Fruit fly (Drosophila melanogaster) whole organism, embryonic: ENCODE measurements around the gene CG5506.
A peak's percentile ranks its signal among the peaks of the same experiment; 100 is the strongest.

ENCODE experiments used
- ATbp ChIP-seq: fragments of 200-800 bp; sonication (Bioruptor generic); optimal IDR thresholded peaks from 2 replicates; lab custom pipeline; 2017; ENCODE audit warnings: missing biosample characterization, mild to moderate bottlenecking, missing genetic modification characterization, missing genetic modification reagents
- Atf3 ChIP-seq: fragments of 200-800 bp; sonication (Bioruptor generic); optimal IDR thresholded peaks from 3 replicates; lab custom pipeline; 2016; ENCODE audit warnings: missing biosample characterization, missing genetic modification characterization
- CG10267 ChIP-seq: fragments of 200-800 bp; sonication (Bioruptor generic); optimal IDR thresholded peaks from 2 replicates; lab custom pipeline; 2018; ENCODE audit warnings: missing biosample characterization, mild to moderate bottlenecking, missing genetic modification characterization, moderate library complexity
- CG10321 ChIP-seq: fragments of 200-800 bp; sonication (Bioruptor generic); IDR thresholded peaks from 2 replicates; pipeline ENCODE4 v1.3.6; 2022; ENCODE audit warnings: missing biosample characterization, missing genetic modification characterization
- CG11695 ChIP-seq: fragments of 200-800 bp; sonication (Bioruptor generic); IDR thresholded peaks from 3 replicates; pipeline ENCODE4 v1.3.6; 2022; ENCODE audit warnings: missing biosample characterization, missing genetic modification characterization
- CG12155 ChIP-seq: fragments of 200-800 bp; sonication (Bioruptor generic); optimal IDR thresholded peaks from 3 replicates; lab custom pipeline; 2016; ENCODE audit warnings: missing biosample characterization, missing genetic modification characterization
- CG13287 ChIP-seq: fragments of 200-800 bp; sonication (Bioruptor generic); IDR thresholded peaks from 2 replicates; pipeline ENCODE4 v1.3.6; 2022; ENCODE audit warnings: missing biosample characterization, missing genetic modification characterization; ENCODE audit not compliant: partially characterized antibody
- CG13296 ChIP-seq: fragments of 200-800 bp; sonication (Bioruptor generic); optimal IDR thresholded peaks from 3 replicates; lab custom pipeline; 2018; ENCODE audit warnings: missing biosample characterization, mild to moderate bottlenecking, missing genetic modification characterization
- CG14014 ChIP-seq: fragments of 200-800 bp; sonication (Bioruptor generic); IDR thresholded peaks from 2 replicates; pipeline ENCODE4 v1.3.6; 2022; ENCODE audit warnings: missing biosample characterization, missing genetic modification characterization
- CG15479 ChIP-seq: fragments of 200-800 bp; sonication (Bioruptor generic); optimal IDR thresholded peaks from 3 replicates; lab custom pipeline; 2019; ENCODE audit warnings: missing biosample characterization, mild to moderate bottlenecking, missing genetic modification characterization, moderate library complexity
- CG15696 ChIP-seq: fragments of 200-800 bp; sonication (Bioruptor generic); optimal IDR thresholded peaks from 2 replicates; lab custom pipeline; 2019; ENCODE audit warnings: missing biosample characterization, mild to moderate bottlenecking, missing genetic modification characterization, moderate library complexity
- CG1603 ChIP-seq: fragments of 200-800 bp; sonication (Bioruptor generic); optimal IDR thresholded peaks from 2 replicates; lab custom pipeline; 2019; ENCODE audit warnings: missing biosample characterization, mild to moderate bottlenecking, missing genetic modification characterization, moderate library complexity
- CG17361 ChIP-seq: fragments of 200-800 bp; sonication (Bioruptor generic); IDR thresholded peaks from 3 replicates; pipeline ENCODE4 v1.3.6; 2022; ENCODE audit warnings: missing biosample characterization, missing genetic modification characterization
- CG1832 ChIP-seq: fragments of 200-800 bp; sonication (Bioruptor generic); optimal IDR thresholded peaks from 2 replicates; lab custom pipeline; 2017; ENCODE audit warnings: missing biosample characterization, mild to moderate bottlenecking, missing genetic modification characterization, inconsistent platforms
- CG30403 ChIP-seq: fragments of 200-800 bp; sonication (Bioruptor generic); optimal IDR thresholded peaks from 3 replicates; lab custom pipeline; 2016; ENCODE audit warnings: missing biosample characterization, missing genetic modification characterization
- CG3065 ChIP-seq: fragments of 200-800 bp; sonication (Bioruptor generic); optimal IDR thresholded peaks from 2 replicates; lab custom pipeline; 2016; ENCODE audit warnings: missing biosample characterization, missing genetic modification characterization
- CG3281 ChIP-seq: fragments of 200-800 bp; sonication (Bioruptor generic); optimal IDR thresholded peaks from 3 replicates; lab custom pipeline; 2017; ENCODE audit warnings: missing biosample characterization, mild to moderate bottlenecking, missing genetic modification characterization
- CG4617 ChIP-seq: fragments of 200-800 bp; sonication (Bioruptor generic); optimal IDR thresholded peaks from 3 replicates; lab custom pipeline; 2016; ENCODE audit warnings: missing biosample characterization, missing genetic modification characterization, borderline replicate concordance
- CG4854 ChIP-seq: fragments of 200-800 bp; sonication (Bioruptor generic); optimal IDR thresholded peaks from 2 replicates; lab custom pipeline; 2016; ENCODE audit warnings: missing biosample characterization, missing genetic modification characterization, inconsistent platforms
- CG5245 ChIP-seq: fragments of 200-800 bp; sonication (Bioruptor generic); optimal IDR thresholded peaks from 3 replicates; lab custom pipeline; 2016; ENCODE audit warnings: missing biosample characterization, missing genetic modification characterization
- CG5953 ChIP-seq: fragments of 200-800 bp; sonication (Bioruptor generic); IDR thresholded peaks from 2 replicates; pipeline ENCODE4 v1.3.6; 2022; ENCODE audit warnings: missing biosample characterization, missing genetic modification characterization
- CG7745 ChIP-seq: fragments of 200-800 bp; sonication (Bioruptor generic); optimal IDR thresholded peaks from 2 replicates; lab custom pipeline; 2018; ENCODE audit warnings: missing biosample characterization, mild to moderate bottlenecking, missing genetic modification characterization, moderate library complexity
- Drgx ChIP-seq: fragments of 200-800 bp; sonication (Bioruptor generic); IDR thresholded peaks from 2 replicates; pipeline ENCODE4 v1.3.6; 2022; ENCODE audit warnings: missing biosample characterization, missing genetic modification characterization
- E2f1 ChIP-seq: fragments of 200-800 bp; sonication (Bioruptor generic); IDR thresholded peaks from 2 replicates; pipeline ENCODE4 v1.3.6; 2022; ENCODE audit warnings: missing biosample characterization, missing genetic modification characterization
- ERR ChIP-seq: fragments of 200-800 bp; sonication (Bioruptor generic); optimal IDR thresholded peaks from 2 replicates; lab custom pipeline; 2016; ENCODE audit warnings: missing biosample characterization, missing genetic modification characterization
- Ets65A ChIP-seq: fragments of 200-800 bp; sonication (Bioruptor generic); peaks from one replicate; lab custom pipeline; 2016; ENCODE audit warnings: missing biosample characterization, missing genetic modification characterization
- H15 ChIP-seq: fragments of 200-800 bp; sonication (Bioruptor generic); IDR thresholded peaks from 3 replicates; pipeline ENCODE4 v1.3.6; 2022; ENCODE audit warnings: missing biosample characterization, missing genetic modification characterization
- Hmx ChIP-seq: fragments of 200-800 bp; sonication (Bioruptor generic); optimal IDR thresholded peaks from 2 replicates; lab custom pipeline; 2016; ENCODE audit warnings: missing biosample characterization, missing genetic modification characterization
- Kr ChIP-seq: fragments of 200-800 bp; sonication (Bioruptor generic); optimal IDR thresholded peaks from 2 replicates; lab custom pipeline; 2017; ENCODE audit warnings: missing biosample characterization, mild to moderate bottlenecking, missing genetic modification characterization
- Rfx ChIP-seq: fragments of 200-800 bp; sonication (Bioruptor generic); IDR thresholded peaks from 2 replicates; pipeline ENCODE4 v1.3.6; 2022; ENCODE audit warnings: missing biosample characterization, missing genetic modification characterization
- Tbp ChIP-seq: fragments of >200 bp; optimal IDR thresholded peaks from 2 replicates; lab custom pipeline; 2018; ENCODE audit warnings: missing biosample characterization, missing genetic modification characterization
- Trl ChIP-seq, 3 experiments: fragments of >200 bp in 2 of 3; fragments of 200-800 bp in 1 of 3; sonication (Bioruptor generic) in 1 of 3; optimal IDR thresholded peaks; 2 replicates in 1 of 3; 3 replicates in 2 of 3; lab custom pipeline; 2016 to 2017; ENCODE audit warnings: missing biosample characterization in 1 of 3, missing genetic modification characterization in 1 of 3
- YL-1 ChIP-seq: fragments of 200-800 bp; sonication (Bioruptor generic); optimal IDR thresholded peaks from 3 replicates; lab custom pipeline; 2017; ENCODE audit warnings: missing biosample characterization, mild to moderate bottlenecking, missing genetic modification characterization
- ara ChIP-seq: fragments of 200-800 bp; sonication (Bioruptor generic); IDR thresholded peaks from 2 replicates; pipeline ENCODE4 v1.3.6; 2022; ENCODE audit warnings: missing biosample characterization, missing genetic modification characterization
- ase ChIP-seq: fragments of 200-800 bp; sonication (Bioruptor generic); IDR thresholded peaks from 3 replicates; pipeline ENCODE4 v1.3.6; 2022; ENCODE audit warnings: missing biosample characterization, missing genetic modification characterization
- bowl ChIP-seq: fragments of 200-800 bp; sonication (Bioruptor generic); IDR thresholded peaks from 2 replicates; pipeline ENCODE4 v1.3.6; 2022; ENCODE audit warnings: missing biosample characterization, missing genetic modification characterization
- chm ChIP-seq: fragments of 200-800 bp; sonication (Bioruptor generic); IDR thresholded peaks from 2 replicates; pipeline ENCODE4 v1.3.6; 2022; ENCODE audit warnings: missing biosample characterization, missing genetic modification characterization
- dmrt11E ChIP-seq: fragments of 200-800 bp; sonication (Bioruptor generic); optimal IDR thresholded peaks from 3 replicates; lab custom pipeline; 2018; ENCODE audit warnings: missing biosample characterization, mild to moderate bottlenecking, missing genetic modification characterization, moderate library complexity
- en ChIP-seq: fragments of 200-800 bp; sonication (Bioruptor generic); optimal IDR thresholded peaks from 2 replicates; lab custom pipeline; 2016; ENCODE audit warnings: missing biosample characterization, missing genetic modification characterization
- fd64A ChIP-seq: fragments of 200-800 bp; sonication (Bioruptor generic); optimal IDR thresholded peaks from 3 replicates; lab custom pipeline; 2018; ENCODE audit warnings: missing biosample characterization, mild to moderate bottlenecking, missing genetic modification characterization
- fu2 ChIP-seq: fragments of 200-800 bp; sonication (Bioruptor generic); optimal IDR thresholded peaks from 2 replicates; lab custom pipeline; 2016; ENCODE audit warnings: missing biosample characterization, missing genetic modification characterization
- kni ChIP-seq: fragments of 200-800 bp; sonication (Bioruptor generic); optimal IDR thresholded peaks from 3 replicates; lab custom pipeline; 2017; ENCODE audit warnings: mild to moderate bottlenecking, missing biosample characterization, missing genetic modification reagents, missing genetic modification characterization
- knrl ChIP-seq: fragments of 200-800 bp; sonication (Bioruptor generic); IDR thresholded peaks from 3 replicates; pipeline ENCODE4 v1.3.6; 2022; ENCODE audit warnings: missing biosample characterization, missing genetic modification characterization; ENCODE audit not compliant: partially characterized antibody
- luna ChIP-seq: fragments of 200-800 bp; sonication (Bioruptor generic); optimal IDR thresholded peaks from 2 replicates; lab custom pipeline; 2016; ENCODE audit warnings: missing biosample characterization, missing genetic modification characterization
- nerfin-1 ChIP-seq: fragments of 200-800 bp; sonication (Bioruptor generic); optimal IDR thresholded peaks from 3 replicates; lab custom pipeline; 2019; ENCODE audit warnings: missing biosample characterization, mild to moderate bottlenecking, missing genetic modification characterization, moderate library complexity
- nom ChIP-seq: fragments of 200-800 bp; sonication (Bioruptor generic); optimal IDR thresholded peaks from 2 replicates; lab custom pipeline; 2017; ENCODE audit warnings: missing biosample characterization, missing genetic modification characterization, mild to moderate bottlenecking, moderate library complexity, missing genetic modification reagents
- oc ChIP-seq: fragments of 200-800 bp; sonication (Bioruptor generic); optimal IDR thresholded peaks from 2 replicates; lab custom pipeline; 2018; ENCODE audit warnings: missing biosample characterization, mild to moderate bottlenecking, missing genetic modification characterization, moderate library complexity
- rib ChIP-seq: fragments of 200-800 bp; sonication (Bioruptor generic); IDR thresholded peaks from 2 replicates; pipeline ENCODE4 v1.3.6; 2022; ENCODE audit warnings: missing biosample characterization, missing genetic modification characterization
- sens ChIP-seq: fragments of 200-800 bp; sonication (Bioruptor generic); peaks from one replicate; lab custom pipeline; 2016; ENCODE audit warnings: missing biosample characterization, missing genetic modification characterization

The CG5506 gene

dm6 chr3L:17856655-17857479 is 27.3 kb downstream of the CG5506 start, which contains the start of gene CG5535 (continued):
- TF ChIP-seq CG13296 (GFP tag; lab: Kevin White, UChicago) = peak; percentile 81
- TF ChIP-seq nerfin-1 (tag; lab: Kevin White, UChicago) = peak; percentile 83
- no peak for TF ChIP-seq CG4854 (GFP tag; lab: Kevin White, UChicago)
- peak; percentile 44; the same call in 1 of the 3 replicates for TF ChIP-seq CG11695 (GFP tag; lab: Robert Waterston, UW)
- TF ChIP-seq Ets65A (GFP tag; lab: Kevin White, UChicago) = peak; percentile 86
- peak; percentile 66 for TF ChIP-seq CG5245 (GFP tag; lab: Kevin White, UChicago)
- TF ChIP-seq CG5953 = peak; percentile 74
- no peak for TF ChIP-seq CG3065 (GFP tag; lab: Kevin White, UChicago)
- TF ChIP-seq Hmx (GFP tag; lab: Kevin White, UChicago) = peak; percentile 44
- TF ChIP-seq dmrt11E (tag; lab: Kevin White, UChicago) = peak; percentile 77
- peak; percentile 7 for TF ChIP-seq CG4617 (GFP tag; lab: Kevin White, UChicago)
- TF ChIP-seq E2f1 (GFP tag; lab: Robert Waterston, UW) = peak; percentile 59
- TF ChIP-seq ERR = peak; percentile 47
- peak; percentile 38 for TF ChIP-seq rib (GFP tag; lab: Robert Waterston, UW)
- TF ChIP-seq CG12155 (GFP tag; lab: Kevin White, UChicago) = peak; percentile 61
- peak; percentile 51 for TF ChIP-seq ATbp (GFP tag; lab: Kevin White, UChicago)
- TF ChIP-seq CG13287 = peak; percentile 10; the same call in 1 of the 2 replicates
- TF ChIP-seq ase (GFP tag; lab: Robert Waterston, UW) = peak; percentile 53; the same call in 2 of the 3 replicates
- peak; percentile 61 for TF ChIP-seq YL-1 (GFP tag; lab: Kevin White, UChicago)
- peak; percentile 84 for TF ChIP-seq sens (GFP tag; lab: Kevin White, UChicago)
- peak; percentile 77 for TF ChIP-seq CG10267 (tag; lab: Kevin White, UChicago)
- TF ChIP-seq Tbp = no peak
- TF ChIP-seq chm (GFP tag; lab: Robert Waterston, UW) = peak; percentile 79
- peak; percentile 59 for TF ChIP-seq Drgx (GFP tag; lab: Robert Waterston, UW)
- TF ChIP-seq CG7745 (tag; lab: Kevin White, UChicago) = no peak
- no peak for TF ChIP-seq oc (tag; lab: Kevin White, UChicago)
- peak; percentile 17 for TF ChIP-seq nom (GFP tag; lab: Kevin White, UChicago)
- TF ChIP-seq knrl (GFP tag; lab: Robert Waterston, UW) = no peak
- no peak for TF ChIP-seq CG1832
- TF ChIP-seq en = peak; percentile 24
- peak; percentile 84 for TF ChIP-seq CG1603 (tag; lab: Kevin White, UChicago)
- TF ChIP-seq Atf3 (GFP tag; lab: Kevin White, UChicago) = peak; percentile 3
- peak; percentile 35; the same call in 1 of the 3 replicates for TF ChIP-seq H15 (GFP tag; lab: Robert Waterston, UW)
- TF ChIP-seq CG3281 (GFP tag; lab: Kevin White, UChicago) = peak; percentile 80
- TF ChIP-seq fd64A = no peak
- peak; percentile 58 for TF ChIP-seq kni (GFP tag; lab: Kevin White, UChicago)
- no peak for TF ChIP-seq Kr (GFP tag; lab: Kevin White, UChicago)
- TF ChIP-seq CG15479 (GFP tag; lab: Kevin White, UChicago) = no peak
- peak; percentile 92 for TF ChIP-seq CG30403 (GFP tag; lab: Kevin White, UChicago)
- no peak for TF ChIP-seq luna (GFP tag; lab: Kevin White, UChicago)
- peak; percentile 88 for TF ChIP-seq Rfx (GFP tag; lab: Robert Waterston, UW)
- peak; percentile 61 for TF ChIP-seq CG15696 (tag; lab: Kevin White, UChicago)
- TF ChIP-seq CG17361 (GFP tag; lab: Robert Waterston, UW) = peak; percentile 99
- no peak for TF ChIP-seq bowl (GFP tag; lab: Robert Waterston, UW)
- no peak for TF ChIP-seq CG10321 (GFP tag; lab: Robert Waterston, UW)
- peak; percentile 62 for TF ChIP-seq ara (GFP tag; lab: Robert Waterston, UW)
- TF ChIP-seq CG14014 (GFP tag; lab: Robert Waterston, UW) = peak; percentile 80
- peak; percentile 42 to 60 for TF ChIP-seq Trl (optimal IDR thresholded peaks at IDR 0.05; lab: Kevin White, UChicago)
- peak; percentile 69 for TF ChIP-seq Trl (GFP tag; optimal IDR thresholded peaks at IDR 0.05; lab: Kevin White, UChicago)
- TF ChIP-seq fu2 (GFP tag; lab: Kevin White, UChicago) = peak; percentile 14
